Worm (Caenorhabditis elegans): ENCODE results near the gene ZK899.3.
A peak's percentile ranks its signal among the peaks of the same experiment; 100 is the strongest.

ZK899.3 gene

ce11 chrX:9465722-9466132 is 12.8 kb downstream of the ZK899.3 start (continued):
- TF ChIP-seq nhr-12 (tag; optimal IDR thresholded peaks at IDR 0.05) (peak; percentile 87), lin-15B (tag; optimal IDR thresholded peaks at IDR 0.05) (peak; percentile 50), ces-1 (GFP tag; optimal IDR thresholded peaks at IDR 0.05) (peak; percentile 87), C34B4.2 (tag; optimal IDR thresholded peaks at IDR 0.05) (peak; percentile 51), nhr-77 (tag; optimal IDR thresholded peaks at IDR 0.05) (peak; percentile 99), lin-39 (tag; optimal IDR thresholded peaks at IDR 0.05) (peak; percentile 100), alr-1 (tag; optimal IDR thresholded peaks at IDR 0.05; ENCODE audit: borderline replicate concordance) (no peak), snpc-4 (tag; optimal IDR thresholded peaks at IDR 0.05) (peak; percentile 93), hlh-4 (tag; optimal IDR thresholded peaks at IDR 0.05) (peak; percentile 85), elt-3 (tag; optimal IDR thresholded peaks at IDR 0.05) (peak in 5 of 6 experiments; percentile 44 to 100 (median 92)), efl-3 (GFP tag; optimal IDR thresholded peaks at IDR 0.05) (peak; percentile 91), pax-3 (tag; optimal IDR thresholded peaks at IDR 0.05) (peak; percentile 96), tbx-2 (tag; optimal IDR thresholded peaks at IDR 0.05) (peak; percentile 99), ceh-88 (GFP tag; IDR thresholded peaks at IDR 0.05) (peak; percentile 97), F16B12.6 (tag; optimal IDR thresholded peaks at IDR 0.05) (peak; percentile 35), grh-1 (GFP tag; IDR thresholded peaks at IDR 0.05) (peak; percentile 94)

ce11 chrX:9467573-9467972 is 14.6 kb downstream of the ZK899.3 start:
- TF ChIP-seq fkh-10 (GFP tag; optimal IDR thresholded peaks at IDR 0.05): peak; percentile 31
- peak; percentile 12 for TF ChIP-seq pax-3 (tag; optimal IDR thresholded peaks at IDR 0.05)
- peak; percentile 62 for TF ChIP-seq lir-3 (tag; optimal IDR thresholded peaks at IDR 0.05; ENCODE audit: poor library complexity)
- peak; percentile 77 for TF ChIP-seq ceh-8 (GFP tag; optimal IDR thresholded peaks at IDR 0.05)
- TF ChIP-seq tbx-2 (tag; optimal IDR thresholded peaks at IDR 0.05): peak; percentile 71
- TF ChIP-seq lsy-2 (tag; optimal IDR thresholded peaks at IDR 0.05): peak; percentile 63 to 68
- no peak for TF ChIP-seq pqm-1 (tag; optimal IDR thresholded peaks at IDR 0.05)
- peak; percentile 78 for TF ChIP-seq nhr-90 (tag; optimal IDR thresholded peaks at IDR 0.05; ENCODE audit: poor library complexity)
- TF ChIP-seq fkh-4 (tag; optimal IDR thresholded peaks at IDR 0.05; ENCODE audit: borderline replicate concordance): no peak
- no peak for TF ChIP-seq grh-1 (GFP tag; IDR thresholded peaks at IDR 0.05)
- no peak for TF ChIP-seq alr-1 (tag; optimal IDR thresholded peaks at IDR 0.05; ENCODE audit: borderline replicate concordance)
- TF ChIP-seq nhr-47 (tag; optimal IDR thresholded peaks at IDR 0.05): peak; percentile 87
- TF ChIP-seq lin-13 (GFP tag; optimal IDR thresholded peaks at IDR 0.05): peak; percentile 5
- TF ChIP-seq hlh-17 (GFP tag; optimal IDR thresholded peaks at IDR 0.05; ENCODE audit: borderline replicate concordance): no peak
- peak; percentile 28 for TF ChIP-seq snpc-4 (tag; optimal IDR thresholded peaks at IDR 0.05)
- no peak for TF ChIP-seq egl-27 (tag; optimal IDR thresholded peaks at IDR 0.05)
- TF ChIP-seq unc-30 (tag; optimal IDR thresholded peaks at IDR 0.05): no peak
- peak; percentile 34 for TF ChIP-seq blmp-1 (tag; optimal IDR thresholded peaks at IDR 0.05)
- TF ChIP-seq efl-1 (optimal IDR thresholded peaks at IDR 0.05): peak in 1 of 2 experiments; percentile 39
- TF ChIP-seq efl-1 (GFP tag; optimal IDR thresholded peaks at IDR 0.05 in 1 of 2): peak in 1 of 2 experiments; percentile 89
- TF ChIP-seq hpl-2 (GFP tag; optimal IDR thresholded peaks at IDR 0.05): no peak
- peak; percentile 60 for TF ChIP-seq jun-1 (tag; optimal IDR thresholded peaks at IDR 0.05)
- peak; percentile 77 for TF ChIP-seq irx-1 (tag; optimal IDR thresholded peaks at IDR 0.05)
- peak in 1 of 2 experiments; percentile 24 for TF ChIP-seq ztf-11 (tag; optimal IDR thresholded peaks at IDR 0.05)
- peak; percentile 36 to 61 for TF ChIP-seq lin-35 (GFP tag; optimal IDR thresholded peaks at IDR 0.05)
- peak; percentile 18 for TF ChIP-seq aha-1 (tag; optimal IDR thresholded peaks at IDR 0.05)
- peak; percentile 75 for TF ChIP-seq mep-1 (tag; optimal IDR thresholded peaks at IDR 0.05)
- TF ChIP-seq lin-15B (tag; optimal IDR thresholded peaks at IDR 0.05): no peak
- no peak for TF ChIP-seq sox-4 (tag; optimal IDR thresholded peaks at IDR 0.05)
- peak; percentile 70 for TF ChIP-seq swsn-7 (tag; optimal IDR thresholded peaks at IDR 0.05)
- no peak for TF ChIP-seq zag-1 (tag; optimal IDR thresholded peaks at IDR 0.05)
- no peak for TF ChIP-seq nhr-84 (tag; optimal IDR thresholded peaks at IDR 0.05)
- TF ChIP-seq elt-3 (tag; optimal IDR thresholded peaks at IDR 0.05): peak in 2 of 6 experiments; percentile 53 to 82
- TF ChIP-seq ztf-4 (tag; optimal IDR thresholded peaks at IDR 0.05): peak; percentile 35
- TF ChIP-seq unc-86 (tag; optimal IDR thresholded peaks at IDR 0.05): peak; percentile 21
- TF ChIP-seq nhr-85 (tag): peak; percentile 48
- TF ChIP-seq unc-62 (GFP tag; optimal IDR thresholded peaks at IDR 0.05): no peak
- peak; percentile 43 for TF ChIP-seq skn-1 (tag; optimal IDR thresholded peaks at IDR 0.05)
- peak; percentile 48 for TF ChIP-seq nhr-77 (tag; optimal IDR thresholded peaks at IDR 0.05)
- TF ChIP-seq nhr-11 (tag; optimal IDR thresholded peaks at IDR 0.05): no peak
- TF ChIP-seq nhr-19 (GFP tag; conservative IDR thresholded peaks at IDR 0.05): peak; percentile 70
- TF ChIP-seq efl-3 (GFP tag; optimal IDR thresholded peaks at IDR 0.05): peak; percentile 28
- peak; percentile 14 for TF ChIP-seq nhr-237 (tag; optimal IDR thresholded peaks at IDR 0.05)

Data from whole organism, L1 larva.